Fruit fly (Drosophila melanogaster) whole organism, wandering third instar larva: ENCODE results near the gene Ubx.
A peak's percentile ranks its signal among the peaks of the same experiment; 100 is the strongest.

Source experiments
- Abd-B ChIP-seq: fragments of >200 bp; optimal IDR thresholded peaks from 2 replicates; lab custom pipeline; 2017; ENCODE audit warnings: missing biosample characterization, missing genetic modification characterization
- CG32264 ChIP-seq: fragments of 200-800 bp; sonication (Bioruptor generic); optimal IDR thresholded peaks from 2 replicates; lab custom pipeline; 2016; ENCODE audit warnings: missing biosample characterization, missing genetic modification characterization
- Dif ChIP-seq: fragments of 200-275, 200-300 bp; sonication (Bioruptor generic); optimal IDR thresholded peaks from 2 replicates; lab custom pipeline; 2018; ENCODE audit warnings: missing biosample characterization, missing genetic modification characterization; ENCODE audit not compliant: partially characterized antibody
- GATAd ChIP-seq: sonication (Bioruptor generic); optimal IDR thresholded peaks from 2 replicates; lab custom pipeline; 2016; ENCODE audit warnings: missing biosample characterization, missing genetic modification characterization
- Hr78 ChIP-seq: fragments of >200 bp; optimal IDR thresholded peaks from 2 replicates; lab custom pipeline; 2017; ENCODE audit warnings: missing biosample characterization, missing genetic modification characterization
- Hr83 ChIP-seq: fragments of 200-300 bp; sonication (Bioruptor generic); optimal IDR thresholded peaks from 2 replicates; lab custom pipeline; 2016; ENCODE audit warnings: missing biosample characterization, mild to moderate bottlenecking, missing genetic modification characterization, moderate library complexity; ENCODE audit not compliant: poor library complexity, severe bottlenecking
- Jra ChIP-seq: sonication (Bioruptor generic); optimal IDR thresholded peaks from 2 replicates; lab custom pipeline; 2016; ENCODE audit warnings: missing biosample characterization, missing genetic modification characterization
- Mio ChIP-seq: sonication (Bioruptor generic); optimal IDR thresholded peaks from 2 replicates; lab custom pipeline; 2016; ENCODE audit warnings: missing biosample characterization, missing genetic modification characterization
- Myc ChIP-seq: fragments of >200 bp; optimal IDR thresholded peaks from 2 replicates; lab custom pipeline; 2017
- OdsH ChIP-seq: fragments of 200-800 bp; sonication (Bioruptor generic); optimal IDR thresholded peaks from 2 replicates; lab custom pipeline; 2016; ENCODE audit warnings: missing biosample characterization, mild to moderate bottlenecking, missing genetic modification characterization
- Rel ChIP-seq, 2 experiments: fragments of 200-800 bp; sonication (Bioruptor generic) in 1 of 2; optimal IDR thresholded peaks; 2 replicates in 1 of 2; 3 replicates in 1 of 2; lab custom pipeline; 2016 to 2019; ENCODE audit warnings: mild to moderate bottlenecking in 2 of 2, missing biosample characterization in 2 of 2, missing genetic modification characterization in 2 of 2, moderate library complexity in 1 of 2
- Sp1 ChIP-seq: fragments of 200-800 bp; sonication (Bioruptor generic); optimal IDR thresholded peaks from 3 replicates; lab custom pipeline; 2019; ENCODE audit warnings: missing biosample characterization, mild to moderate bottlenecking, missing genetic modification characterization, moderate library complexity
- Vsx2 ChIP-seq: fragments of 200-300, 225-300 bp; sonication (Bioruptor generic); optimal IDR thresholded peaks from 2 replicates; lab custom pipeline; 2018; ENCODE audit warnings: missing biosample characterization, missing genetic modification characterization; ENCODE audit not compliant: partially characterized antibody
- brk ChIP-seq: fragments of 200-800 bp; sonication (Bioruptor generic); optimal IDR thresholded peaks from 2 replicates; lab custom pipeline; 2016; ENCODE audit warnings: missing biosample characterization, mild to moderate bottlenecking, missing genetic modification characterization
- dl ChIP-seq, 2 experiments: fragments of 175-275, 200-275 bp in 1 of 2; fragments of 200-275 bp in 1 of 2; sonication (Bioruptor generic); optimal IDR thresholded peaks; lab custom pipeline; 2018; ENCODE audit warnings: mild to moderate bottlenecking in 2 of 2, missing biosample characterization in 2 of 2, missing genetic modification characterization in 2 of 2, moderate library complexity in 2 of 2; ENCODE audit not compliant: partially characterized antibody in 2 of 2, insufficient read depth in 1 of 2
- dmrt93B ChIP-seq: fragments of 200-800 bp; sonication (Bioruptor generic); optimal IDR thresholded peaks from 2 replicates; lab custom pipeline; 2018; ENCODE audit warnings: missing biosample characterization, mild to moderate bottlenecking, missing genetic modification characterization
- ey ChIP-seq: fragments of 200-800 bp; sonication (Bioruptor generic); optimal IDR thresholded peaks from 2 replicates; lab custom pipeline; 2016; ENCODE audit warnings: missing biosample characterization, missing genetic modification characterization
- foxo ChIP-seq, 2 experiments: fragments of 200-800 bp; sonication (Bioruptor generic); optimal IDR thresholded peaks; 2 replicates in 1 of 2; 3 replicates in 1 of 2; lab custom pipeline; 2016 to 2017; ENCODE audit warnings: missing biosample characterization in 2 of 2, missing genetic modification characterization in 2 of 2
- fru ChIP-seq: fragments of 200-800 bp; sonication (Bioruptor generic); optimal IDR thresholded peaks from 3 replicates; lab custom pipeline; 2016; ENCODE audit warnings: missing biosample characterization, mild to moderate bottlenecking, missing genetic modification characterization
- jim ChIP-seq: fragments of 175-275, 200-325 bp; sonication (Bioruptor generic); optimal IDR thresholded peaks from 2 replicates; lab custom pipeline; 2016; ENCODE audit warnings: missing biosample characterization, mild to moderate bottlenecking, missing genetic modification characterization
- lola ChIP-seq: fragments of >200 bp; optimal IDR thresholded peaks from 2 replicates; lab custom pipeline; 2017; ENCODE audit warnings: missing biosample characterization, missing genetic modification characterization
- pan ChIP-seq: fragments of >200 bp; optimal IDR thresholded peaks from 2 replicates; lab custom pipeline; 2017
- psq ChIP-seq: fragments of 200-800 bp; sonication (Bioruptor generic); optimal IDR thresholded peaks from 3 replicates; lab custom pipeline; 2017; ENCODE audit warnings: missing biosample characterization, mild to moderate bottlenecking, missing genetic modification characterization, moderate library complexity
- rgr ChIP-seq: fragments of 200-800 bp; sonication (Bioruptor generic); optimal IDR thresholded peaks from 3 replicates; lab custom pipeline; 2016; ENCODE audit warnings: missing biosample characterization, mild to moderate bottlenecking, missing genetic modification characterization
- sage ChIP-seq: fragments of 200-800 bp; sonication (Bioruptor generic); optimal IDR thresholded peaks from 2 replicates; lab custom pipeline; 2016; ENCODE audit warnings: missing biosample characterization, mild to moderate bottlenecking, missing genetic modification characterization
- sv ChIP-seq: fragments of 200-800 bp; sonication (Bioruptor generic); optimal IDR thresholded peaks from 3 replicates; lab custom pipeline; 2016; ENCODE audit warnings: missing biosample characterization, missing genetic modification characterization
- woc ChIP-seq: sonication (Bioruptor generic); optimal IDR thresholded peaks from 2 replicates; lab custom pipeline; 2016; ENCODE audit warnings: missing biosample characterization, mild to moderate bottlenecking, missing genetic modification characterization

Ubx gene

dm6 chr3R:16632698-16633097, 101.5 kb downstream of the Ubx start:
- TF ChIP-seq sage (GFP tag; lab: Kevin White, UChicago), result no peak
- no peak for TF ChIP-seq GATAd (GFP tag; lab: Kevin White, UChicago)
- no peak for TF ChIP-seq Mio (GFP tag; lab: Kevin White, UChicago)
- no peak for TF ChIP-seq Jra (GFP tag; lab: Kevin White, UChicago)
- TF ChIP-seq woc, result no peak
- TF ChIP-seq Myc, result no peak
- TF ChIP-seq rgr (GFP tag; lab: Kevin White, UChicago), result no peak
- TF ChIP-seq, all 38 proteins: peak for 0

- TF ChIP-seq jim (no peak), foxo (GFP tag; optimal IDR thresholded peaks at IDR 0.05; lab: Kevin White, UChicago) (peak in 1 of 2 experiments; percentile 10), psq (peak; percentile 5)
Measured at dm6 chr3R:16630564-16630963, 103.7 kb downstream of the Ubx start.

dm6 chr3R:16626899-16627432, 107.3 kb downstream of the Ubx start:
- no peak for TF ChIP-seq Hr78 (GFP tag; lab: Kevin White, UChicago)
- TF ChIP-seq rgr (GFP tag; lab: Kevin White, UChicago), result no peak
- no peak for TF ChIP-seq woc
- no peak for TF ChIP-seq Mio (GFP tag; lab: Kevin White, UChicago)
- no peak for TF ChIP-seq Sp1 (GFP tag; lab: Kevin White, UChicago)
- no peak for TF ChIP-seq foxo (GFP tag; optimal IDR thresholded peaks at IDR 0.05; lab: Kevin White, UChicago)
- TF ChIP-seq dl (GFP tag; optimal IDR thresholded peaks at IDR 0.05; lab: Kevin White, UChicago; ENCODE audit: insufficient read depth in 1 of 2, partially characterized antibody in 2 of 2), result no peak
- no peak for TF ChIP-seq CG32264 (GFP tag; lab: Kevin White, UChicago)
- TF ChIP-seq psq, result no peak
- no peak for TF ChIP-seq Jra (GFP tag; lab: Kevin White, UChicago)
- no peak for TF ChIP-seq Rel (GFP tag; optimal IDR thresholded peaks at IDR 0.05; lab: Kevin White, UChicago)
- TF ChIP-seq Rel (tag; optimal IDR thresholded peaks at IDR 0.05; lab: Kevin White, UChicago), result no peak
- TF ChIP-seq Abd-B (GFP tag; lab: Kevin White, UChicago), result no peak
- TF ChIP-seq lola (GFP tag; lab: Kevin White, UChicago), result no peak
- TF ChIP-seq GATAd (GFP tag; lab: Kevin White, UChicago), result no peak
- TF ChIP-seq pan (lab: Kevin White, UChicago), result no peak
- TF ChIP-seq brk, result no peak
- TF ChIP-seq dmrt93B (GFP tag; lab: Kevin White, UChicago), result no peak
- TF ChIP-seq OdsH, result no peak
- no peak for TF ChIP-seq ey

- TF ChIP-seq Jra (GFP tag; lab: Kevin White, UChicago) (peak; percentile 76), GATAd (GFP tag; lab: Kevin White, UChicago) (no peak), Hr83 (GFP tag; lab: Kevin White, UChicago) (no peak), psq (peak; percentile 67)
Measured at dm6 chr3R:16625844-16626430, 108.3 kb downstream of the Ubx start.

dm6 chr3R:16624750-16625549, 109.3 kb downstream of the Ubx start, which contains the start of gene Fas1:
Gene Fas1 (plus strand): TSS chr3R:16625238.
- TF ChIP-seq sv (GFP tag; lab: Kevin White, UChicago) (peak; percentile 26), Hr78 (GFP tag; lab: Kevin White, UChicago) (no peak), Vsx2 (peak; percentile 28), fru (GFP tag; lab: Kevin White, UChicago) (peak; percentile 56), sage (GFP tag; lab: Kevin White, UChicago) (peak; percentile 4), Dif (GFP tag; lab: Kevin White, UChicago) (peak; percentile 6), Myc (peak; percentile 47), woc (peak; percentile 21), Hr83 (GFP tag; lab: Kevin White, UChicago) (no peak)
